Fruit fly (Drosophila melanogaster) whole organism, embryonic: ENCODE data around the gene CG7164.

Source experiments
- Antp ChIP-seq: fragments of 200-800 bp; sonication (Bioruptor generic); optimal IDR thresholded peaks from 3 replicates; lab custom pipeline; 2016; ENCODE audit warnings: missing biosample characterization, missing genetic modification characterization
- Awh ChIP-seq: fragments of 200-800 bp; sonication (Bioruptor generic); IDR thresholded peaks from 2 replicates; pipeline ENCODE4, ENCODE4 v1.3.6; 2022; ENCODE audit warnings: missing biosample characterization, missing genetic modification characterization
- CG10147 ChIP-seq: fragments of 200-800 bp; sonication (Bioruptor generic); optimal IDR thresholded peaks from 2 replicates; lab custom pipeline; 2019; ENCODE audit warnings: missing biosample characterization, mild to moderate bottlenecking, missing genetic modification characterization, moderate library complexity
- CG10209 ChIP-seq: fragments of 200-800 bp; sonication (Bioruptor generic); optimal IDR thresholded peaks from 3 replicates; lab custom pipeline; 2017; ENCODE audit warnings: missing biosample characterization, mild to moderate bottlenecking, missing genetic modification characterization, missing genetic modification reagents
- CG10431 ChIP-seq: fragments of 200-800 bp; sonication (Bioruptor generic); optimal IDR thresholded peaks from 3 replicates; lab custom pipeline; 2018; ENCODE audit warnings: missing biosample characterization, mild to moderate bottlenecking, missing genetic modification characterization
- CG11093 ChIP-seq: fragments of 200-800 bp; sonication (Bioruptor generic); IDR thresholded peaks from 3 replicates; pipeline ENCODE4 v1.3.6; 2022; ENCODE audit warnings: missing biosample characterization, missing genetic modification characterization
- CG12219 ChIP-seq: fragments of 200-800 bp; sonication (Bioruptor generic); optimal IDR thresholded peaks from 3 replicates; lab custom pipeline; 2018; ENCODE audit warnings: missing biosample characterization, mild to moderate bottlenecking, missing genetic modification characterization
- CG12659 ChIP-seq: fragments of 200-800 bp; sonication (Bioruptor generic); optimal IDR thresholded peaks from 3 replicates; lab custom pipeline; 2017; ENCODE audit warnings: mild to moderate bottlenecking, missing biosample characterization, missing genetic modification reagents, missing genetic modification characterization
- CG13624 ChIP-seq: fragments of 200-800 bp; sonication (Bioruptor generic); optimal IDR thresholded peaks from 2 replicates; lab custom pipeline; 2016; ENCODE audit warnings: missing biosample characterization, missing genetic modification characterization
- CG14710 ChIP-seq: fragments of 200-800 bp; sonication (Bioruptor generic); optimal IDR thresholded peaks from 3 replicates; lab custom pipeline; 2019; ENCODE audit warnings: missing biosample characterization, mild to moderate bottlenecking, missing genetic modification characterization, moderate library complexity
- CG1602 ChIP-seq: fragments of 200-800 bp; sonication (Bioruptor generic); optimal IDR thresholded peaks from 3 replicates; lab custom pipeline; 2016; ENCODE audit warnings: missing biosample characterization, missing genetic modification characterization
- CG16815 ChIP-seq: fragments of 200-800 bp; sonication (Bioruptor generic); optimal IDR thresholded peaks from 3 replicates; lab custom pipeline; 2017; ENCODE audit warnings: missing biosample characterization, mild to moderate bottlenecking, missing genetic modification characterization
- CG17829 ChIP-seq: fragments of 200-800 bp; optimal IDR thresholded peaks from 2 replicates; lab custom pipeline; 2019; ENCODE audit warnings: missing biosample characterization, mild to moderate bottlenecking, missing genetic modification characterization, moderate library complexity
- CG3726 ChIP-seq: fragments of 200-800 bp; sonication (Bioruptor generic); IDR thresholded peaks from 3 replicates; pipeline ENCODE4, ENCODE4 v1.3.6; 2022; ENCODE audit warnings: missing biosample characterization, missing genetic modification characterization
- CG4282 ChIP-seq: fragments of 200-800 bp; sonication (Bioruptor generic); optimal IDR thresholded peaks from 2 replicates; lab custom pipeline; 2016; ENCODE audit warnings: missing biosample characterization, missing genetic modification characterization
- CG43689 ChIP-seq: fragments of 200-800 bp; sonication (Bioruptor generic); IDR thresholded peaks from 2 replicates; pipeline ENCODE4 v1.3.6; 2022; ENCODE audit warnings: missing biosample characterization, missing genetic modification characterization
- CG5180 ChIP-seq: fragments of 200-800 bp; sonication (Bioruptor generic); optimal IDR thresholded peaks from 3 replicates; lab custom pipeline; 2017; ENCODE audit warnings: missing biosample characterization, missing genetic modification characterization, mild to moderate bottlenecking, moderate library complexity, missing genetic modification reagents
- CG7372 ChIP-seq: fragments of 200-800 bp; sonication (Bioruptor generic); IDR thresholded peaks from 2 replicates; pipeline ENCODE4 v1.3.6; 2022; ENCODE audit warnings: missing biosample characterization, missing genetic modification characterization
- CG7963 ChIP-seq: fragments of 200-800 bp; sonication (Bioruptor generic); IDR thresholded peaks from 3 replicates; pipeline ENCODE4 v1.3.6; 2022; ENCODE audit warnings: missing biosample characterization, missing genetic modification characterization; ENCODE audit not compliant: partially characterized antibody
- CG7987 ChIP-seq: fragments of 200-800 bp; sonication (Bioruptor generic); optimal IDR thresholded peaks from 2 replicates; lab custom pipeline; 2018; ENCODE audit warnings: missing biosample characterization, mild to moderate bottlenecking, missing genetic modification characterization, moderate library complexity
- CG8944 ChIP-seq: fragments of 200-800 bp; sonication (Bioruptor generic); optimal IDR thresholded peaks from 3 replicates; lab custom pipeline; 2016; ENCODE audit warnings: missing biosample characterization, missing genetic modification characterization
- CG9932 ChIP-seq: fragments of 200-800 bp; sonication (Bioruptor generic); IDR thresholded peaks from 2 replicates; pipeline ENCODE4 v1.3.6; 2022; ENCODE audit warnings: missing biosample characterization, missing genetic modification characterization
- Dip2 ChIP-seq: fragments of 200-800 bp; sonication (Bioruptor generic); IDR thresholded peaks from 2 replicates; pipeline ENCODE4 v1.3.6; 2022; ENCODE audit warnings: missing biosample characterization, missing genetic modification characterization
- Fer3 ChIP-seq: fragments of 200-800 bp; sonication (Bioruptor generic); optimal IDR thresholded peaks from 2 replicates; lab custom pipeline; 2018; ENCODE audit warnings: missing biosample characterization, mild to moderate bottlenecking, missing genetic modification characterization, moderate library complexity
- HHEX ChIP-seq: fragments of 200-800 bp; sonication (Bioruptor generic); optimal IDR thresholded peaks from 3 replicates; lab custom pipeline; 2017; ENCODE audit warnings: missing biosample characterization, mild to moderate bottlenecking, missing genetic modification characterization, missing genetic modification reagents
- Hey ChIP-seq: fragments of 200-800 bp; sonication (Bioruptor generic); optimal IDR thresholded peaks from 3 replicates; lab custom pipeline; 2018; ENCODE audit warnings: missing biosample characterization, mild to moderate bottlenecking, missing genetic modification characterization
- Hsf ChIP-seq: fragments of 200-800 bp; sonication (Bioruptor generic); optimal IDR thresholded peaks from 3 replicates; lab custom pipeline; 2016; ENCODE audit warnings: missing biosample characterization, missing genetic modification characterization
- Rfx ChIP-seq: fragments of 200-800 bp; sonication (Bioruptor generic); IDR thresholded peaks from 2 replicates; pipeline ENCODE4 v1.3.6; 2022; ENCODE audit warnings: missing biosample characterization, missing genetic modification characterization
- Sin3A ChIP-seq: fragments of >200 bp; optimal IDR thresholded peaks from 2 replicates; lab custom pipeline; 2018
- Sry-β ChIP-seq: fragments of 200-800 bp; sonication (Bioruptor generic); optimal IDR thresholded peaks from 2 replicates; lab custom pipeline; 2018; ENCODE audit warnings: missing biosample characterization, mild to moderate bottlenecking, missing genetic modification characterization, moderate library complexity
- Tbp ChIP-seq: fragments of >200 bp; optimal IDR thresholded peaks from 2 replicates; lab custom pipeline; 2018; ENCODE audit warnings: missing biosample characterization, missing genetic modification characterization
- Usf ChIP-seq: fragments of 200-800 bp; sonication (Bioruptor generic); optimal IDR thresholded peaks from 2 replicates; lab custom pipeline; 2017; ENCODE audit warnings: missing genotype, missing biosample characterization, missing genetic modification characterization
- ara ChIP-seq: fragments of 200-800 bp; sonication (Bioruptor generic); IDR thresholded peaks from 2 replicates; pipeline ENCODE4 v1.3.6; 2022; ENCODE audit warnings: missing biosample characterization, missing genetic modification characterization
- bbx ChIP-seq: fragments of 200-800 bp; sonication (Bioruptor generic); IDR thresholded peaks from 2 replicates; pipeline ENCODE4 v1.3.6; 2022; ENCODE audit warnings: missing biosample characterization, missing genetic modification characterization; ENCODE audit not compliant: partially characterized antibody
- bsh ChIP-seq, 2 experiments: fragments of 200-800 bp; sonication (Bioruptor generic); optimal IDR thresholded peaks; 2 replicates each; lab custom pipeline; 2017 to 2018; ENCODE audit warnings: mild to moderate bottlenecking in 2 of 2, missing biosample characterization in 2 of 2, missing genetic modification characterization in 2 of 2, moderate library complexity in 1 of 2
- dysf ChIP-seq: fragments of 200-800 bp; sonication (Bioruptor generic); IDR thresholded peaks from 3 replicates; pipeline ENCODE4 v1.3.6; 2022; ENCODE audit warnings: missing biosample characterization, missing genetic modification characterization
- eve ChIP-seq, 2 experiments: fragments of >200 bp; optimal IDR thresholded peaks; 2 replicates each; lab custom pipeline; 2017; ENCODE audit warnings: missing biosample characterization in 2 of 2, missing genetic modification characterization in 2 of 2
- grn ChIP-seq: fragments of 200-800 bp; sonication (Bioruptor generic); optimal IDR thresholded peaks from 3 replicates; lab custom pipeline; 2017; ENCODE audit warnings: missing biosample characterization, missing genetic modification characterization
- ham ChIP-seq: fragments of 200-800 bp; sonication (Bioruptor generic); IDR thresholded peaks from 2 replicates; pipeline ENCODE4 v1.3.6; 2022; ENCODE audit warnings: missing biosample characterization, missing genetic modification characterization
- hkb ChIP-seq, 2 experiments: fragments of 200-800 bp in 1 of 2; fragments of >200 bp in 1 of 2; sonication (Bioruptor generic) in 1 of 2; IDR thresholded peaks in 1 of 2; optimal IDR thresholded peaks in 1 of 2; 2 replicates each; pipeline versions ENCODE4 v1.3.6 to Lab custom; 2017 to 2022; ENCODE audit warnings: missing biosample characterization in 1 of 2, missing genetic modification characterization in 1 of 2
- lab ChIP-seq: fragments of 200-800 bp; sonication (Bioruptor generic); optimal IDR thresholded peaks from 3 replicates; lab custom pipeline; 2017; ENCODE audit warnings: missing biosample characterization, missing genetic modification characterization, mild to moderate bottlenecking, moderate library complexity, missing genetic modification reagents
- lola ChIP-seq, 3 experiments: fragments of >200 bp in 2 of 3; fragments of 200-800 bp in 1 of 3; sonication (Bioruptor generic) in 1 of 3; optimal IDR thresholded peaks; 2 replicates each; lab custom pipeline; 2017 to 2019; ENCODE audit warnings: missing biosample characterization in 3 of 3, missing genetic modification characterization in 3 of 3, mild to moderate bottlenecking in 1 of 3, moderate library complexity in 1 of 3
- nau ChIP-seq: fragments of 200-800 bp; sonication (Bioruptor generic); optimal IDR thresholded peaks from 3 replicates; lab custom pipeline; 2017; ENCODE audit warnings: missing biosample characterization, mild to moderate bottlenecking, missing genetic modification characterization, missing genetic modification reagents
- org-1 ChIP-seq: fragments of 200-800 bp; sonication (Bioruptor generic); optimal IDR thresholded peaks from 2 replicates; lab custom pipeline; 2017; ENCODE audit warnings: missing biosample characterization, missing genetic modification characterization
- row ChIP-seq: fragments of 200-800 bp; sonication (Bioruptor generic); IDR thresholded peaks from 3 replicates; pipeline ENCODE4 v1.3.6; 2022; ENCODE audit warnings: missing biosample characterization, missing genetic modification characterization
- scrt ChIP-seq: fragments of 200-800 bp; sonication (Bioruptor generic); optimal IDR thresholded peaks from 2 replicates; lab custom pipeline; 2018; ENCODE audit warnings: missing biosample characterization, mild to moderate bottlenecking, missing genetic modification characterization, moderate library complexity
- tll ChIP-seq, 2 experiments: fragments of 200-800 bp in 1 of 2; fragments of >200 bp in 1 of 2; sonication (Bioruptor generic) in 1 of 2; optimal IDR thresholded peaks; 2 replicates each; lab custom pipeline; 2017 to 2019; ENCODE audit warnings: missing biosample characterization in 2 of 2, missing genetic modification characterization in 2 of 2, mild to moderate bottlenecking in 1 of 2, moderate library complexity in 1 of 2
- vvl ChIP-seq: fragments of 200-800 bp; sonication (Bioruptor generic); IDR thresholded peaks from 2 replicates; pipeline ENCODE4 v1.3.6; 2022; ENCODE audit warnings: missing biosample characterization, missing genetic modification characterization
- zf30C ChIP-seq: fragments of 200-800 bp; sonication (Bioruptor generic); optimal IDR thresholded peaks from 3 replicates; lab custom pipeline; 2018; ENCODE audit warnings: missing biosample characterization, mild to moderate bottlenecking, missing genetic modification characterization
- zfh1 ChIP-seq: fragments of 200-800 bp; sonication (Bioruptor generic); IDR thresholded peaks from 3 replicates; pipeline ENCODE4 v1.3.6; 2022; ENCODE audit warnings: missing biosample characterization, missing genetic modification characterization

Gene CG7164

DNA sequence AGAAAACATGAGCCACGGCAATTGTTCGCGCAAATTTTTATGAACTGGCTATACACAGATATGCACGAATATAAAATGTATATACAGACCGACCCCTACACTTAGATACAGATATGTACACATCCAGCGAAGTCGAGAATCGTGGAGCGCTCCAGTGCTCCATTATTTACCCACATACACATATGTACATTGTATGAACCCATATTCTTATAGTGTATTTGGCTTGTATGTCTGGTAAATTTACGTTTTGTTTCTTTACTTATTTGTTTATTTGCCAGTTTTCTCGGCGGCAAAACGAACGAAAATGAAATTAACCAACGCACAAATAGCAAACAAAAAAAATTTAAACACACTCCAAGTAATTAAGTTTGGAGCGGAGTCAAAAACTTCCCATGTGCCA lies 32.1 kb downstream of the CG7164 start (continued):
- peak; percentile 84 for TF ChIP-seq CG7987
- no peak for TF ChIP-seq CG1602 (GFP tag; lab: Kevin White, UChicago)
- TF ChIP-seq CG10431 (GFP tag; lab: Kevin White, UChicago), result peak; percentile 38
- no peak for TF ChIP-seq CG7372 (GFP tag; lab: Robert Waterston, UW)
- TF ChIP-seq dysf (GFP tag; lab: Robert Waterston, UW), result peak; percentile 46; the same call in 2 of the 3 replicates
- TF ChIP-seq Sin3A (lab: Kevin White, UChicago), result no peak
- 0 out of 3 replicates have a peak, but pooled peaks have one; percentile 30 for TF ChIP-seq CG11093
- no peak for TF ChIP-seq Hsf (GFP tag; lab: Kevin White, UChicago)
- peak; percentile 49; the same call in 1 of the 2 replicates for TF ChIP-seq vvl (GFP tag; lab: Robert Waterston, UW)
- TF ChIP-seq CG4282, result peak; percentile 1
- TF ChIP-seq CG3726, result no peak; the same call in 2 of the 3 replicates
- no peak for TF ChIP-seq ham (GFP tag; lab: Robert Waterston, UW)
- peak in 1 of 2 experiments; percentile 40 for TF ChIP-seq bsh (GFP tag; optimal IDR thresholded peaks at IDR 0.05; lab: Kevin White, UChicago)
- TF ChIP-seq CG7963 (GFP tag; lab: Robert Waterston, UW), result no peak
- TF ChIP-seq Rfx (GFP tag; lab: Robert Waterston, UW), result peak; percentile 39; the same call in 1 of the 2 replicates
- peak; percentile 64 for TF ChIP-seq CG10147 (GFP tag; lab: Kevin White, UChicago)
- no peak for TF ChIP-seq CG8944
- TF ChIP-seq Antp (GFP tag; lab: Kevin White, UChicago), result no peak
- no peak for TF ChIP-seq bbx
- TF ChIP-seq CG17829 (tag; lab: Kevin White, UChicago), result peak; percentile 3
- TF ChIP-seq Awh (GFP tag; lab: Robert Waterston, UW), result peak; percentile 84
- peak; percentile 53 for TF ChIP-seq scrt (GFP tag; lab: Kevin White, UChicago)
- TF ChIP-seq eve (GFP tag; optimal IDR thresholded peaks at IDR 0.05; lab: Kevin White, UChicago), result no peak
- peak; percentile 25 for TF ChIP-seq CG12219 (GFP tag; lab: Kevin White, UChicago)
- TF ChIP-seq Tbp (GFP tag; lab: Kevin White, UChicago), result no peak
- peak; percentile 12 for TF ChIP-seq Sry-β (GFP tag; lab: Kevin White, UChicago)
- TF ChIP-seq Usf, result no peak
- TF ChIP-seq zfh1, result no peak
- no peak for TF ChIP-seq lola (GFP tag; optimal IDR thresholded peaks at IDR 0.05; lab: Kevin White, UChicago)
- TF ChIP-seq CG16815 (GFP tag; lab: Kevin White, UChicago), result no peak
- TF ChIP-seq CG43689 (GFP tag; lab: Robert Waterston, UW), result no peak
- peak; percentile 5; the same call in 1 of the 3 replicates for TF ChIP-seq row (GFP tag; lab: Robert Waterston, UW)
- TF ChIP-seq org-1 (GFP tag; lab: Kevin White, UChicago), result peak; percentile 35
- no peak for TF ChIP-seq zf30C
- peak; percentile 56; the same call in 1 of the 2 replicates for TF ChIP-seq ara (GFP tag; lab: Robert Waterston, UW)
- peak; percentile 37 for TF ChIP-seq CG10209 (GFP tag; lab: Kevin White, UChicago)
- TF ChIP-seq grn, result peak; percentile 51
- no peak for TF ChIP-seq tll (GFP tag; optimal IDR thresholded peaks at IDR 0.05; lab: Kevin White, UChicago)
- peak; percentile 32 for TF ChIP-seq CG5180
- TF ChIP-seq nau (GFP tag; lab: Kevin White, UChicago), result peak; percentile 68
- TF ChIP-seq CG12659 (GFP tag; lab: Kevin White, UChicago), result peak; percentile 35
- no peak for TF ChIP-seq Dip2 (GFP tag; lab: Robert Waterston, UW)
- peak; percentile 49 for TF ChIP-seq CG9932 (GFP tag; lab: Robert Waterston, UW)
- peak; percentile 90 for TF ChIP-seq lab (GFP tag; lab: Kevin White, UChicago)
- no peak for TF ChIP-seq hkb (optimal IDR thresholded peaks at IDR 0.05; lab: Kevin White, UChicago)
- TF ChIP-seq hkb (GFP tag; IDR thresholded peaks at IDR 0.05; lab: Robert Waterston, UW), result no peak
- TF ChIP-seq CG13624 (GFP tag; lab: Kevin White, UChicago), result peak; percentile 61
- TF ChIP-seq HHEX (GFP tag; lab: Kevin White, UChicago), result peak; percentile 77
- peak; percentile 49 for TF ChIP-seq CG14710 (tag; lab: Kevin White, UChicago)
- peak; percentile 71 for TF ChIP-seq Fer3 (tag; lab: Kevin White, UChicago)
- no peak for TF ChIP-seq Hey (tag; lab: Kevin White, UChicago)
